Worm (Caenorhabditis elegans) whole organism, L3 larva: ENCODE results near the gene nhr-60.

Source experiments
- ZK546.5 ChIP-seq: sonication (generic microtip); optimal IDR thresholded peaks from 2 replicates; lab custom pipeline; 2017; ENCODE audit warnings: missing biosample characterization, missing genetic modification characterization
- aly-2 ChIP-seq: fragments of 150-350 bp; optimal IDR thresholded peaks from 2 replicates; lab custom pipeline; 2014; ENCODE audit warnings: missing biosample characterization, missing genetic modification characterization
- ama-1 ChIP-seq: fragments of 150-350 bp; optimal IDR thresholded peaks from 2 replicates; lab custom pipeline; 2018
- ceh-16 ChIP-seq: sonication (generic microtip); optimal IDR thresholded peaks from 2 replicates; lab custom pipeline; 2017; ENCODE audit warnings: missing biosample characterization, missing genetic modification characterization
- ceh-28 ChIP-seq: fragments of 150-350 bp; optimal IDR thresholded peaks from 2 replicates; lab custom pipeline; 2014; ENCODE audit warnings: missing biosample characterization, missing genetic modification reagents, missing genetic modification characterization
- ceh-82 ChIP-seq: fragments of 150-350 bp; optimal IDR thresholded peaks from 2 replicates; lab custom pipeline; 2014; ENCODE audit warnings: missing biosample characterization, missing genetic modification characterization
- ceh-9 ChIP-seq: sonication (generic microtip); optimal IDR thresholded peaks from 2 replicates; lab custom pipeline; 2018; ENCODE audit warnings: missing biosample characterization, missing genetic modification characterization
- daf-12 ChIP-seq: fragments of 150-350 bp; optimal IDR thresholded peaks from 2 replicates; lab custom pipeline; 2014; ENCODE audit warnings: missing biosample characterization, missing genetic modification reagents, missing genetic modification characterization
- elt-1 ChIP-seq: fragments of 150-350 bp; optimal IDR thresholded peaks from 2 replicates; lab custom pipeline; 2014; ENCODE audit warnings: missing biosample characterization, missing genetic modification characterization
- elt-3 ChIP-seq, 3 experiments: fragments of 150-350 bp in 1 of 3; sonication (generic microtip) in 2 of 3; optimal IDR thresholded peaks; 2 replicates in 2 of 3; 4 replicates in 1 of 3; lab custom pipeline; 2014 to 2017; ENCODE audit warnings: missing biosample characterization in 3 of 3, missing genetic modification characterization in 3 of 3
- jun-1 ChIP-seq: fragments of 150-350 bp; optimal IDR thresholded peaks from 2 replicates; lab custom pipeline; 2014; ENCODE audit warnings: missing biosample characterization, missing genetic modification reagents, missing genetic modification characterization
- lin-15B ChIP-seq: fragments of 150-350 bp; optimal IDR thresholded peaks from 2 replicates; lab custom pipeline; 2014; ENCODE audit warnings: missing biosample characterization, missing genetic modification characterization
- lin-39 ChIP-seq: fragments of 150-350 bp; optimal IDR thresholded peaks from 2 replicates; lab custom pipeline; 2018; ENCODE audit warnings: missing biosample characterization, missing genetic modification reagents, missing genetic modification characterization
- lsy-12 ChIP-seq: sonication (generic microtip); optimal IDR thresholded peaks from 2 replicates; lab custom pipeline; 2016; ENCODE audit warnings: mild to moderate bottlenecking, missing genetic modification characterization, missing compliant biosample characterization
- mdl-1 ChIP-seq: fragments of 150-350 bp; optimal IDR thresholded peaks from 2 replicates; lab custom pipeline; 2014; ENCODE audit warnings: missing biosample characterization, missing genetic modification characterization
- mml-1 ChIP-seq: fragments of 150-350 bp; sonication (generic microtip); optimal IDR thresholded peaks from 3 replicates; lab custom pipeline; 2014; ENCODE audit warnings: missing biosample characterization, missing genetic modification characterization
- nfya-1 ChIP-seq: sonication (generic microtip); optimal IDR thresholded peaks from 2 replicates; lab custom pipeline; 2017; ENCODE audit warnings: missing genetic modification characterization, mild to moderate bottlenecking, missing compliant biosample characterization, antibody characterized with exemption, moderate library complexity; ENCODE audit not compliant: insufficient read depth
- nhr-11 ChIP-seq: fragments of 150-350 bp; optimal IDR thresholded peaks from 2 replicates; lab custom pipeline; 2014; ENCODE audit warnings: missing biosample characterization, missing genetic modification characterization
- nhr-12 ChIP-seq: fragments of 150-350 bp; optimal IDR thresholded peaks from 2 replicates; lab custom pipeline; 2014; ENCODE audit warnings: missing biosample characterization, missing genetic modification characterization
- nhr-23 ChIP-seq: fragments of 150-350 bp; optimal IDR thresholded peaks from 2 replicates; lab custom pipeline; 2014; ENCODE audit warnings: missing biosample characterization, missing genetic modification reagents, missing genetic modification characterization
- nhr-237 ChIP-seq: fragments of 150-350 bp; optimal IDR thresholded peaks from 2 replicates; lab custom pipeline; 2014; ENCODE audit warnings: missing biosample characterization, missing genetic modification characterization
- nhr-25 ChIP-seq: sonication (generic microtip); optimal IDR thresholded peaks from 2 replicates; lab custom pipeline; 2017; ENCODE audit warnings: missing biosample characterization, missing genetic modification characterization
- nhr-28 ChIP-seq: fragments of 150-350 bp; optimal IDR thresholded peaks from 2 replicates; lab custom pipeline; 2014; ENCODE audit warnings: missing biosample characterization, missing genetic modification characterization
- nhr-43 ChIP-seq: sonication (generic microtip); optimal IDR thresholded peaks from 2 replicates; lab custom pipeline; 2016; ENCODE audit warnings: mild to moderate bottlenecking, missing genetic modification characterization, missing compliant biosample characterization; ENCODE audit not compliant: poor library complexity, severe bottlenecking
- nhr-76 ChIP-seq: fragments of 150-350 bp; sonication (generic microtip); optimal IDR thresholded peaks from 5 replicates; lab custom pipeline; 2014; ENCODE audit warnings: missing biosample characterization, missing genetic modification characterization
- nhr-77 ChIP-seq: fragments of 150-350 bp; optimal IDR thresholded peaks from 2 replicates; lab custom pipeline; 2014; ENCODE audit warnings: missing biosample characterization, missing genetic modification characterization
- pqm-1 ChIP-seq: fragments of 150-350 bp; optimal IDR thresholded peaks from 2 replicates; lab custom pipeline; 2017; ENCODE audit warnings: missing biosample characterization, missing genetic modification characterization, inconsistent platforms
- sea-2 ChIP-seq: fragments of 150-350 bp; sonication (generic microtip); optimal IDR thresholded peaks from 4 replicates; lab custom pipeline; 2014; ENCODE audit warnings: missing biosample characterization, missing genetic modification reagents, missing genetic modification characterization
- skn-1 ChIP-seq: fragments of 150-350 bp; optimal IDR thresholded peaks from 2 replicates; lab custom pipeline; 2014; ENCODE audit warnings: missing biosample characterization, missing genetic modification characterization
- tbx-2 ChIP-seq: sonication (generic microtip); optimal IDR thresholded peaks from 2 replicates; lab custom pipeline; 2016; ENCODE audit warnings: mild to moderate bottlenecking, missing genetic modification characterization, missing compliant biosample characterization
- unc-39 ChIP-seq: sonication (generic microtip); optimal IDR thresholded peaks from 4 replicates; lab custom pipeline; 2017; ENCODE audit warnings: missing biosample characterization, missing genetic modification characterization
- zag-1 ChIP-seq: fragments of 150-350 bp; optimal IDR thresholded peaks from 2 replicates; lab custom pipeline; 2014; ENCODE audit warnings: missing biosample characterization, missing genetic modification characterization
- ztf-11 ChIP-seq: fragments of 150-350 bp; optimal IDR thresholded peaks from 2 replicates; lab custom pipeline; 2014; ENCODE audit warnings: missing biosample characterization, missing genetic modification characterization
- ztf-4 ChIP-seq: fragments of 150-350 bp; optimal IDR thresholded peaks from 2 replicates; lab custom pipeline; 2014; ENCODE audit warnings: missing biosample characterization, missing genetic modification characterization

Gene nhr-60

ce11 chrV:15773141-15773540, at the start of gene nhr-60:
Gene nhr-60, minus strand, starts transcription at chrV:15773241.
- TF ChIP-seq lin-39 (tag; lab: Kevin White, UChicago) (no peak), daf-12 (tag; lab: Kevin White, UChicago) (no peak), nfya-1 (tag; lab: Kevin White, UChicago) (no peak), nhr-25 (tag; lab: Kevin White, UChicago) (no peak), ceh-9 (tag; lab: Kevin White, UChicago) (no peak), nhr-11 (no peak), nhr-28 (no peak), jun-1 (no peak), ztf-11 (tag; lab: Kevin White, UChicago) (no peak), skn-1 (tag; lab: Kevin White, UChicago) (no peak), tbx-2 (tag; lab: Kevin White, UChicago) (no peak), ceh-28 (tag; lab: Kevin White, UChicago) (no peak), ZK546.5 (tag; lab: Kevin White, UChicago) (no peak)

- TF ChIP-seq ceh-16 (tag; lab: Kevin White, UChicago), result no peak
- TF ChIP-seq unc-39 (tag; lab: Kevin White, UChicago), result no peak
- no peak for TF ChIP-seq ZK546.5 (tag; lab: Kevin White, UChicago)
- TF ChIP-seq ceh-9 (tag; lab: Kevin White, UChicago), result no peak
- no peak for TF ChIP-seq nhr-237
- TF ChIP-seq nhr-43 (tag; lab: Kevin White, UChicago), result no peak
- TF ChIP-seq ceh-82 (tag; lab: Kevin White, UChicago), result no peak
- TF ChIP-seq lin-39 (tag; lab: Kevin White, UChicago), result no peak
- TF ChIP-seq daf-12 (tag; lab: Kevin White, UChicago), result no peak
- no peak for TF ChIP-seq sea-2 (GFP tag; lab: Kevin White, UChicago)
- TF ChIP-seq tbx-2 (tag; lab: Kevin White, UChicago), result no peak
Observed at ce11 chrV:15821398-15821797, 48.4 kb upstream of the nhr-60 start, which contains the start of gene srbc-49. Gene srbc-49, plus strand, starts transcription at chrV:15821698.

ce11 chrV:15819983-15820382, 46.9 kb upstream of the nhr-60 start, which contains the start of gene srbc-48:
Gene srbc-48, plus strand, starts transcription at chrV:15820283.
- TF ChIP-seq elt-1 (no peak), nhr-11 (no peak), nhr-77 (tag; lab: Kevin White, UChicago) (no peak), nhr-12 (tag; lab: Kevin White, UChicago) (no peak), pqm-1 (tag; lab: Kevin White, UChicago) (no peak), ama-1 (lab: Kevin White, UChicago) (no peak), lin-15B (tag; lab: Kevin White, UChicago) (no peak), elt-3 (tag; optimal IDR thresholded peaks at IDR 0.05; lab: Kevin White, UChicago) (no peak), nhr-23 (tag; lab: Kevin White, UChicago) (no peak), daf-12 (tag; lab: Kevin White, UChicago) (no peak)
- TF ChIP-seq, all 47 proteins: peak for 0

DNA sequence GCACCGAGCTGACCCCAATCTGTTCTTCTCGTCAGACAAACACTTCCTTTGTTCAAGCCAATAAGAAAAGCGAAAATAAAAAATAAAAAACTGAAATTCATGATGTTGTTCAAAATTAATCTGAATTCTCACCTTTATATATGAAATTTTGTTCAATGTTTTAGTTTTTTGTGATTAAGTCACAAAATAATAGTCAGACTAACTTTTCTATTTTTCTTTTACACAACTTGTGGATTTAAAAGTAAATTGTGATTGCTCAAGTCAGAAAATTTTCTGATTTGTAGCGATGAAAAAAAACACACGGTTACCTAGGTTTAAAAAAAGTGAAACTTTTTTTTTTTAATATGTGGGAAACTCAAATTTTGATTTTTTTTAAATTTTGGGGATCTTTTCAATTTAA, 44.7 kb upstream of the nhr-60 start, which contains the start of gene abf-3:
abf-3 (minus strand) TSS at position 101 of the 400 bp plus-strand sequence.
- no peak for TF ChIP-seq mdl-1 (tag; lab: Kevin White, UChicago)
- no peak for TF ChIP-seq unc-39 (tag; lab: Kevin White, UChicago)
- TF ChIP-seq tbx-2 (tag; lab: Kevin White, UChicago), result no peak
- TF ChIP-seq nfya-1 (tag; lab: Kevin White, UChicago), result no peak
- no peak for TF ChIP-seq mml-1 (tag; lab: Kevin White, UChicago)
- no peak for TF ChIP-seq ztf-4 (tag; lab: Kevin White, UChicago)
- TF ChIP-seq lsy-12 (tag; lab: Kevin White, UChicago), result no peak
- no peak for TF ChIP-seq nhr-25 (tag; lab: Kevin White, UChicago)
- TF ChIP-seq ceh-16 (tag; lab: Kevin White, UChicago), result no peak
- no peak for TF ChIP-seq daf-12 (tag; lab: Kevin White, UChicago)
- no peak for TF ChIP-seq nhr-76 (tag; lab: Kevin White, UChicago)
- no peak for TF ChIP-seq lin-39 (tag; lab: Kevin White, UChicago)

- TF ChIP-seq ama-1 (lab: Kevin White, UChicago) (no peak), tbx-2 (tag; lab: Kevin White, UChicago) (no peak), zag-1 (no peak), aly-2 (tag; lab: Kevin White, UChicago) (no peak), elt-3 (tag; optimal IDR thresholded peaks at IDR 0.05; lab: Kevin White, UChicago) (no peak), nhr-28 (no peak)
- TF ChIP-seq, all 47 proteins: peak for 0
Observed at ce11 chrV:15815962-15816432, 43.0 kb upstream of the nhr-60 start, which contains the start of the genes fbxa-69 and F54B8.4. Gene fbxa-69, minus strand, starts transcription at chrV:15815971. Gene F54B8.4, plus strand, starts transcription at chrV:15816382.
